Worm (Caenorhabditis elegans): ENCODE data around the gene srz-59.

DNA sequence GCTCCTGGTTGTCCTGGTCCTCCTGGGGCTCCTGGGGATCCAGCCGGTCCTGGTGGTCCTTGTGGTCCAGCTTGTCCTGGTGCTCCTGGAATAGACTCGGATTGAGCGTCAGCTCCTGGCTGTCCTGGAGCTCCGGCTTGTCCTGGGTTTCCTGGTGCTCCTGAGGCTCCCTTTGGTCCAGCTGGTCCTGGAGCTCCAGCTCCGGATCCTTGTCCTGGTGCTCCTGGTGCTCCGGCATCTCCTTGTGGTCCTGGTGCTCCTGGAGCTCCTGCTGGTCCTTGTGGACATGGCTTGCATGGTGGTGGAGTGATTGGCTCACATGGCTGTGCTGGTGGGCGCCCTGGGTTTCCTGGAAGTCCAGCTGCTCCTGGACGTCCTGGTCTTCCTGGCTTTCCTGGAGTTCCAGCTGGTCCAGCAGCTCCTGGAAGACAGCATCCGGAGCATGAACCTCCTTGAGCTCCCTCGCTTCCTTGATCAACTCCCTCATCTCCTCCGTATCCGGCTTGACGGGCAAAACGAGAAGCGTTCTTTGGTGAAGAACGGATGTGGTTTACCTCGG is 33.3 kb upstream of the srz-59 start:
- TF ChIP-seq hmbx-1 (tag; optimal IDR thresholded peaks at IDR 0.05) (no peak), ceh-36 (tag; optimal IDR thresholded peaks at IDR 0.05) (no peak)
